Fruit fly (Drosophila melanogaster): ENCODE data around the gene cona.

cona gene

dm6 chr3R:18396801-18397604 lies 11.4 kb downstream of the cona start, which contains the start of gene Vti1b (continued):
- TF ChIP-seq yki (optimal IDR thresholded peaks at IDR 0.05) (peak; percentile 41), knrl (GFP tag; IDR thresholded peaks at IDR 0.05; ENCODE audit: partially characterized antibody) (no peak), CG3847 (GFP tag; IDR thresholded peaks at IDR 0.05) (peak; percentile 88), CG2199 (GFP tag; IDR thresholded peaks at IDR 0.05) (peak; percentile 71), Dp (GFP tag; optimal IDR thresholded peaks at IDR 0.05) (no peak), Oli (tag; optimal IDR thresholded peaks at IDR 0.05) (peak; percentile 94), sd (tag; optimal IDR thresholded peaks at IDR 0.05) (peak; percentile 75), bcd (GFP tag; optimal IDR thresholded peaks at IDR 0.05) (peak; percentile 94), lola (GFP tag; optimal IDR thresholded peaks at IDR 0.05) (peak in 1 of 3 experiments; percentile 91), BEAF-32 (GFP tag; optimal IDR thresholded peaks at IDR 0.05) (peak; percentile 26), zen2 (GFP tag; IDR thresholded peaks at IDR 0.05; ENCODE audit: partially characterized antibody) (peak; percentile 7; the same call in 1 of the 3 replicates), Dek (tag; optimal IDR thresholded peaks at IDR 0.05) (peak; percentile 85), CG2875 (GFP tag; optimal IDR thresholded peaks at IDR 0.05) (peak; percentile 88), CG5245 (GFP tag; optimal IDR thresholded peaks at IDR 0.05) (peak; percentile 92), abd-A (tag; optimal IDR thresholded peaks at IDR 0.05) (peak; percentile 58), CG12659 (GFP tag; optimal IDR thresholded peaks at IDR 0.05) (peak; percentile 93), E2f2 (GFP tag; IDR thresholded peaks at IDR 0.05) (peak; percentile 74), CG15479 (GFP tag; optimal IDR thresholded peaks at IDR 0.05) (no peak), CG6765 (GFP tag; optimal IDR thresholded peaks at IDR 0.05) (peak; percentile 83), gfzf (GFP tag; optimal IDR thresholded peaks at IDR 0.05) (peak; percentile 7), CG2678 (tag; optimal IDR thresholded peaks at IDR 0.05) (peak; percentile 96), dimm (GFP tag; IDR thresholded peaks at IDR 0.05) (peak; percentile 81), CG7357 (GFP tag; IDR thresholded peaks at IDR 0.05) (peak; percentile 83), gcm2 (GFP tag; optimal IDR thresholded peaks at IDR 0.05) (peak; percentile 91), Lhr (GFP tag; optimal IDR thresholded peaks at IDR 0.05) (peak; percentile 73), GATAe (GFP tag; conservative IDR thresholded peaks at IDR 0.05) (peak; percentile 71), Fer1 (GFP tag; optimal IDR thresholded peaks at IDR 0.05) (peak; percentile 93), Nf-YA (GFP tag; IDR thresholded peaks at IDR 0.05) (peak; percentile 90), luna (GFP tag; optimal IDR thresholded peaks at IDR 0.05) (peak; percentile 81), zfh2 (GFP tag; optimal IDR thresholded peaks at IDR 0.05) (peak; percentile 85), amos (GFP tag; IDR thresholded peaks at IDR 0.05; ENCODE audit: partially characterized antibody) (no peak), Xrp1 (GFP tag; IDR thresholded peaks at IDR 0.05) (peak; percentile 96), CG9817 (tag; optimal IDR thresholded peaks at IDR 0.05) (peak; percentile 87), CG14050 (GFP tag; IDR thresholded peaks at IDR 0.05) (peak; percentile 90), CG15514 (GFP tag; optimal IDR thresholded peaks at IDR 0.05) (peak; percentile 78), twi (tag; optimal IDR thresholded peaks at IDR 0.05) (peak; percentile 83), lbe (GFP tag; optimal IDR thresholded peaks at IDR 0.05) (peak; percentile 93), Awh (GFP tag; IDR thresholded peaks at IDR 0.05) (peak; percentile 84), D19B (GFP tag; optimal IDR thresholded peaks at IDR 0.05) (peak; percentile 77), CG10979 (tag; optimal IDR thresholded peaks at IDR 0.05) (peak; percentile 94), Blimp-1 (GFP tag; optimal IDR thresholded peaks at IDR 0.05) (peak; percentile 93), fu2 (GFP tag; optimal IDR thresholded peaks at IDR 0.05) (peak; percentile 84), Oaz (GFP tag; IDR thresholded peaks at IDR 0.05) (peak; percentile 79), fd96Cb (tag; optimal IDR thresholded peaks at IDR 0.05) (peak; percentile 95), chm (GFP tag; IDR thresholded peaks at IDR 0.05) (peak; percentile 90), Deaf1 (tag; optimal IDR thresholded peaks at IDR 0.05) (peak; percentile 71), tna (GFP tag; IDR thresholded peaks at IDR 0.05; ENCODE audit: partially characterized antibody) (no peak), CG18262 (tag; optimal IDR thresholded peaks at IDR 0.05) (peak; percentile 96)
